Fruit fly (Drosophila melanogaster): Measurements from ENCODE around the gene CanA1.

DNA sequence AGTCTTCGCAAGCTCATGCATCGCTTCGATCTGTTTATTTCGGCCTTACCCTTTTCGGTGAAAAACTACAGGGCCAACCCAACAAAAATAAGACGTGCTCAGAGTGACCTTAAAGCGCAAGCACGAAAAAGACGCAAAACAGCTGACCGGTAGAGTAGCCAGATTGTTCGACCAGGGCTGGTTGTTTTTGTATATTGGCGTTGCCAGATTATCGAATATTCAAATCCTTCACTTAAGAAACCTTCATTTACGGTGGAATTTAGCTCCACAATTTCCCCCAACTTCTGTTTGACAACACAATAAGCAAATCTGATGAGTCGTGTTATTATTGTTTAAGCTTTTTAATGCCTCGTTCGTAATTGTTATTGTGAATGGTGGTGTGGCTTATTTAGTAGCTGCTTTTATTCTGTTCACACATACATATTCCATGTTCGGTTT is 14.6 kb downstream of the CanA1 start, which contains the start of gene Chchd3:
- TF ChIP-seq pan (optimal IDR thresholded peaks at IDR 0.05) (no peak), CG8478 (optimal IDR thresholded peaks at IDR 0.05) (no peak)
